Fruit fly (Drosophila melanogaster) ovary, adult (tissue): ENCODE results near the gene Teh2.
A peak's percentile ranks its signal among the peaks of the same experiment; 100 is the strongest.

Source experiments
- CG17801 ChIP-seq: fragments of 200-800 bp; optimal IDR thresholded peaks from 2 replicates; lab custom pipeline; 2019; ENCODE audit warnings: missing biosample characterization, mild to moderate bottlenecking, missing genetic modification characterization, moderate library complexity; ENCODE audit not compliant: partially characterized antibody

Gene Teh2

dm6 chr3L:4173584-4173983, 14.2 kb downstream of the Teh2 start, which contains the start of gene CG18675:
Gene CG18675 (plus strand): TSS chr3L:4173884.
- TF ChIP-seq CG17801 (GFP tag; lab: Kevin White, UChicago) = no peak

dm6 chr3L:4169957-4170651, 17.7 kb downstream of the Teh2 start, which contains the start of gene Ero1L:
Gene Ero1L (plus strand): TSS chr3L:4170404.
- TF ChIP-seq CG17801 (GFP tag; lab: Kevin White, UChicago) = peak; percentile 30

- TF ChIP-seq CG17801 (GFP tag; lab: Kevin White, UChicago) = no peak
Observed at dm6 chr3L:4167353-4167842, 20.4 kb downstream of the Teh2 start, which contains the start of gene mas. Gene mas (minus strand): TSS chr3L:4167464.

- TF ChIP-seq CG17801 (GFP tag; lab: Kevin White, UChicago) = no peak
Observed at dm6 chr3L:4160926-4161325, 26.9 kb downstream of the Teh2 start, which contains the start of gene nab. Gene nab (minus strand): TSS chr3L:4160932.

- no peak for TF ChIP-seq CG17801 (GFP tag; lab: Kevin White, UChicago)
Observed at dm6 chr3L:4159264-4159663, 28.6 kb downstream of the Teh2 start.

dm6 chr3L:4158361-4158760, 29.5 kb downstream of the Teh2 start:
- TF ChIP-seq CG17801 (GFP tag; lab: Kevin White, UChicago) = no peak

- no peak for TF ChIP-seq CG17801 (GFP tag; lab: Kevin White, UChicago)
Observed at dm6 chr3L:4157852-4158251, 30.0 kb downstream of the Teh2 start.

dm6 chr3L:4148406-4148975, 39.3 kb downstream of the Teh2 start, which contains the start of gene CG1299:
Gene CG1299 (plus strand): TSS chr3L:4148696.
- TF ChIP-seq CG17801 (GFP tag; lab: Kevin White, UChicago) = no peak

dm6 chr3L:4145229-4145628, 42.6 kb downstream of the Teh2 start:
- TF ChIP-seq CG17801 (GFP tag; lab: Kevin White, UChicago) = no peak

dm6 chr3L:4142064-4142463, 45.8 kb downstream of the Teh2 start, which contains the start of gene CG32260:
Gene CG32260 (plus strand): TSS chr3L:4142364.
- no peak for TF ChIP-seq CG17801 (GFP tag; lab: Kevin White, UChicago)

- no peak for TF ChIP-seq CG17801 (GFP tag; lab: Kevin White, UChicago)
Observed at dm6 chr3L:4141167-4141566, 46.7 kb downstream of the Teh2 start, which contains the start of gene Akh. Gene Akh (plus strand): TSS chr3L:4141467.

- peak; percentile 64 for TF ChIP-seq CG17801 (GFP tag; lab: Kevin White, UChicago)
Observed at dm6 chr3L:4138804-4139521, 48.9 kb downstream of the Teh2 start, which contains the start of the genes Rop and Ras64B. Gene Rop (minus strand): TSS chr3L:4138996. Gene Ras64B (plus strand): TSS chr3L:4139076.

dm6 chr3L:4135857-4136256, 52.0 kb downstream of the Teh2 start, which contains the start of gene RfC4:
Gene RfC4 (minus strand): TSS chr3L:4136038.
- no peak for TF ChIP-seq CG17801 (GFP tag; lab: Kevin White, UChicago)

dm6 chr3L:4133724-4134678, 53.8 kb downstream of the Teh2 start, which contains the start of gene ens:
Gene ens (minus strand): TSS chr3L:4134550.
- TF ChIP-seq CG17801 (GFP tag; lab: Kevin White, UChicago) = peak; percentile 35
